Fruit fly (Drosophila melanogaster) whole organism: ENCODE data around the gene usp.

ENCODE experiments used
- CG8478 ChIP-seq: fragments of >200 bp; optimal IDR thresholded peaks from 2 replicates; lab custom pipeline; 2018; ENCODE audit warnings: inconsistent platforms
- Dll ChIP-seq: fragments of >200 bp; optimal IDR thresholded peaks from 2 replicates; lab custom pipeline; 2017
- EcR ChIP-seq, 2 experiments: fragments of >200 bp; optimal IDR thresholded peaks; 2 replicates each; lab custom pipeline; 2017; ENCODE audit warnings: missing biosample characterization in 2 of 2, missing genetic modification characterization in 2 of 2, missing genetic modification reagents in 2 of 2
- pan ChIP-seq: fragments of >200 bp; optimal IDR thresholded peaks from 2 replicates; lab custom pipeline; 2017
- psq ChIP-seq: fragments of >200 bp; optimal IDR thresholded peaks from 2 replicates; lab custom pipeline; 2017
- usp ChIP-seq: fragments of >200 bp; optimal IDR thresholded peaks from 2 replicates; lab custom pipeline; 2017; ENCODE audit warnings: missing biosample characterization, missing genetic modification characterization, mixed read lengths

The usp gene

dm6 chrX:1994184-1994583 lies 47.9 kb downstream of the usp start:
- TF ChIP-seq pan (lab: Kevin White, UChicago) (no peak), CG8478 (lab: Kevin White, UChicago) (no peak), psq (lab: Kevin White, UChicago) (no peak), usp (GFP tag; lab: Kevin White, UChicago) (no peak)

- TF ChIP-seq psq (lab: Kevin White, UChicago) (no peak), CG8478 (lab: Kevin White, UChicago) (no peak), Dll (lab: Kevin White, UChicago) (no peak), usp (GFP tag; lab: Kevin White, UChicago) (no peak), EcR (GFP tag; optimal IDR thresholded peaks at IDR 0.05; lab: Kevin White, UChicago) (no peak), pan (lab: Kevin White, UChicago) (no peak)
Observed at dm6 chrX:1991843-1992242, 50.3 kb downstream of the usp start.

dm6 chrX:1989981-1990380 lies 52.1 kb downstream of the usp start:
- no peak for TF ChIP-seq psq (lab: Kevin White, UChicago)
- TF ChIP-seq pan (lab: Kevin White, UChicago), result no peak
- TF ChIP-seq EcR (GFP tag; optimal IDR thresholded peaks at IDR 0.05; lab: Kevin White, UChicago), result no peak
- TF ChIP-seq CG8478 (lab: Kevin White, UChicago), result no peak
- TF ChIP-seq Dll (lab: Kevin White, UChicago), result no peak
- no peak for TF ChIP-seq usp (GFP tag; lab: Kevin White, UChicago)
